Worm (Caenorhabditis elegans) whole organism, mixed stage, embryonic: ENCODE results near the gene dpy-9.

Experiments used
- bed-3 ChIP-seq: fragments of 200-800 bp; sonication (Bioruptor generic); optimal IDR thresholded peaks from 3 replicates; lab custom pipeline; 2018; ENCODE audit warnings: mild to moderate bottlenecking, missing genetic modification characterization, moderate library complexity, missing compliant biosample characterization
- blmp-1 ChIP-seq: fragments of 150-350 bp; optimal IDR thresholded peaks from 2 replicates; lab custom pipeline; 2014; ENCODE audit warnings: missing biosample characterization, missing genetic modification characterization
- ceh-39 ChIP-seq: fragments of 150-350 bp; optimal IDR thresholded peaks from 2 replicates; lab custom pipeline; 2014; ENCODE audit warnings: missing biosample characterization, missing genetic modification characterization
- ceh-83 ChIP-seq: fragments of 200-800 bp; sonication (Bioruptor generic); optimal IDR thresholded peaks from 2 replicates; lab custom pipeline; 2018; ENCODE audit warnings: mild to moderate bottlenecking, missing genetic modification characterization, missing compliant biosample characterization
- ces-1 ChIP-seq: fragments of 150-350 bp; optimal IDR thresholded peaks from 2 replicates; lab custom pipeline; 2014; ENCODE audit warnings: missing biosample characterization, missing genetic modification reagents, missing genetic modification characterization
- cnd-1 ChIP-seq: fragments of 200-800 bp; sonication (Bioruptor generic); optimal IDR thresholded peaks from 2 replicates; lab custom pipeline; 2018; ENCODE audit warnings: mild to moderate bottlenecking, missing genetic modification characterization, missing compliant biosample characterization
- drap-1 ChIP-seq: fragments of 200-800 bp; sonication (Bioruptor generic); optimal IDR thresholded peaks from 3 replicates; lab custom pipeline; 2018; ENCODE audit warnings: mild to moderate bottlenecking, missing genetic modification characterization, missing compliant biosample characterization
- elt-1 ChIP-seq: sonication (generic microtip); optimal IDR thresholded peaks from 2 replicates; lab custom pipeline; 2017; ENCODE audit warnings: missing genetic modification characterization, mild to moderate bottlenecking, missing compliant biosample characterization, antibody characterized with exemption, moderate library complexity, borderline replicate concordance; ENCODE audit not compliant: insufficient read depth
- elt-3 ChIP-seq: fragments of 150-350 bp; optimal IDR thresholded peaks from 2 replicates; lab custom pipeline; 2014; ENCODE audit warnings: missing biosample characterization, missing genetic modification characterization
- flh-1 ChIP-seq: fragments of 200-800 bp; sonication (Bioruptor generic); optimal IDR thresholded peaks from 2 replicates; lab custom pipeline; 2018; ENCODE audit warnings: mild to moderate bottlenecking, missing genetic modification characterization, moderate library complexity, missing compliant biosample characterization
- ham-2 ChIP-seq: fragments of 200-800 bp; sonication (Bioruptor generic); optimal IDR thresholded peaks from 2 replicates; lab custom pipeline; 2018; ENCODE audit warnings: mild to moderate bottlenecking, missing genetic modification characterization, missing compliant biosample characterization
- hlh-1 ChIP-seq: fragments of 150-350 bp; optimal IDR thresholded peaks from 2 replicates; lab custom pipeline; 2014; ENCODE audit warnings: missing biosample characterization, missing genetic modification reagents, missing genetic modification characterization
- lin-13 ChIP-seq: fragments of 150-350 bp; optimal IDR thresholded peaks from 2 replicates; lab custom pipeline; 2014; ENCODE audit warnings: missing biosample characterization, missing genetic modification characterization
- lin-32 ChIP-seq: fragments of 200-800 bp; sonication (Bioruptor generic); optimal IDR thresholded peaks from 2 replicates; lab custom pipeline; 2018; ENCODE audit warnings: mild to moderate bottlenecking, missing genetic modification characterization, missing compliant biosample characterization
- lsy-2 ChIP-seq: fragments of 150-350 bp; optimal IDR thresholded peaks from 2 replicates; lab custom pipeline; 2014; ENCODE audit warnings: missing biosample characterization, missing genetic modification characterization
- mab-5 ChIP-seq: fragments of 150-350 bp; optimal IDR thresholded peaks from 2 replicates; lab custom pipeline; 2014; ENCODE audit warnings: missing biosample characterization, missing genetic modification characterization
- mep-1 ChIP-seq: fragments of 150-350 bp; optimal IDR thresholded peaks from 2 replicates; lab custom pipeline; 2017; ENCODE audit warnings: missing biosample characterization, missing genetic modification reagents, missing genetic modification characterization, inconsistent platforms
- mls-2 ChIP-seq: sonication (generic microtip); optimal IDR thresholded peaks from 2 replicates; lab custom pipeline; 2016; ENCODE audit warnings: mild to moderate bottlenecking, missing genetic modification characterization, moderate library complexity, missing compliant biosample characterization
- nhr-12 ChIP-seq: fragments of 150-350 bp; optimal IDR thresholded peaks from 2 replicates; lab custom pipeline; 2014; ENCODE audit warnings: missing biosample characterization, missing genetic modification characterization
- nhr-2 ChIP-seq: fragments of 150-350 bp; optimal IDR thresholded peaks from 2 replicates; lab custom pipeline; 2014; ENCODE audit warnings: missing biosample characterization, missing genetic modification characterization
- nhr-237 ChIP-seq: fragments of 150-350 bp; optimal IDR thresholded peaks from 2 replicates; lab custom pipeline; 2014; ENCODE audit warnings: missing biosample characterization, missing genetic modification characterization
- nhr-28 ChIP-seq: fragments of 150-350 bp; optimal IDR thresholded peaks from 2 replicates; lab custom pipeline; 2014; ENCODE audit warnings: missing biosample characterization, missing genetic modification characterization
- nhr-76 ChIP-seq: sonication (generic microtip); optimal IDR thresholded peaks from 2 replicates; lab custom pipeline; 2017; ENCODE audit warnings: missing biosample characterization, missing genetic modification characterization
- pha-4 ChIP-seq: fragments of 150-350 bp; optimal IDR thresholded peaks from 2 replicates; lab custom pipeline; 2018; ENCODE audit warnings: missing biosample characterization, missing genetic modification reagents, missing genetic modification characterization
- sem-2 ChIP-seq: fragments of 200-800 bp; sonication (Bioruptor generic); optimal IDR thresholded peaks from 2 replicates; lab custom pipeline; 2018; ENCODE audit warnings: mild to moderate bottlenecking, missing genetic modification characterization, missing compliant biosample characterization
- snpc-4 ChIP-seq: fragments of 150-350 bp; optimal IDR thresholded peaks from 2 replicates; lab custom pipeline; 2014; ENCODE audit warnings: missing biosample characterization, missing genetic modification characterization
- sptf-1 ChIP-seq: sonication (generic microtip); optimal IDR thresholded peaks from 2 replicates; lab custom pipeline; 2017; ENCODE audit warnings: mild to moderate bottlenecking, missing genetic modification characterization, moderate library complexity, missing compliant biosample characterization
- tbx-8 ChIP-seq: fragments of 200-800 bp; sonication (Bioruptor generic); optimal IDR thresholded peaks from 2 replicates; lab custom pipeline; 2018; ENCODE audit warnings: mild to moderate bottlenecking, missing genetic modification characterization, moderate library complexity, missing compliant biosample characterization
- unc-120 ChIP-seq: sonication (generic microtip); optimal IDR thresholded peaks from 2 replicates; lab custom pipeline; 2017; ENCODE audit warnings: missing genetic modification characterization, missing compliant biosample characterization; ENCODE audit not compliant: poor library complexity, severe bottlenecking
- unc-62 ChIP-seq: fragments of 150-350 bp; optimal IDR thresholded peaks from 2 replicates; lab custom pipeline; 2014; ENCODE audit warnings: missing biosample characterization, missing genetic modification reagents, missing genetic modification characterization
- ztf-11 ChIP-seq: fragments of 150-350 bp; optimal IDR thresholded peaks from 2 replicates; lab custom pipeline; 2014; ENCODE audit warnings: missing biosample characterization, missing genetic modification characterization

Gene dpy-9

DNA sequence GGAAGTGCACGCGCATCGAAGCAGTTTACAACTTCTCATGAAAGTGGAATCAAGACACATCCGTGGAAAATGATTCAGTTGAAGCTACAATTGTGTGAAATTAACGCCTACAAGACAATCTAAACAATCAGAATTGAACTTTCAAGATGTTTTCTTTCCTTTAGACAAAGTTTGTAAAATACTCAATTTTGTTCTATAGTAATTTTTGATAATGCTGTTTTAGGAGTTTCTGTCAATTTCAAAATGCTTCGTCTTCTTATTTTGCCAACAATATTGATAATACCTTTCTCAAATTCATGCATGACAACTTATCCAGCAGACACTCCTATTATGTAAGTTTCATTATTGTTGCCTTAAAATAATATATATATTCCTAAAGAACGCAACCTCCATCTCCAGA lies 10.1 kb upstream of the dpy-9 start, which contains the start of gene T21D12.11:
T21D12.11 (plus strand) TSS at position 301 of the 400 bp plus-strand sequence.
- TF ChIP-seq ztf-11, result no peak
- no peak for TF ChIP-seq unc-120 (tag; lab: Kevin White, UChicago)
- TF ChIP-seq blmp-1 (tag; lab: Kevin White, UChicago), result no peak
- TF ChIP-seq pha-4 (tag; lab: Kevin White, UChicago), result no peak
- no peak for TF ChIP-seq elt-1 (tag; lab: Kevin White, UChicago)
- TF ChIP-seq nhr-12 (tag; lab: Kevin White, UChicago), result no peak
- TF ChIP-seq mab-5 (tag; lab: Kevin White, UChicago), result no peak
- no peak for TF ChIP-seq unc-62 (GFP tag; lab: Kevin White, UChicago)
- no peak for TF ChIP-seq snpc-4 (tag; lab: Kevin White, UChicago)
- no peak for TF ChIP-seq sem-2 (GFP tag; lab: Kevin White, UChicago)
- TF ChIP-seq ham-2 (GFP tag; lab: Kevin White, UChicago), result no peak
- no peak for TF ChIP-seq ceh-83 (GFP tag; lab: Kevin White, UChicago)
- no peak for TF ChIP-seq cnd-1 (tag; lab: Kevin White, UChicago)
- TF ChIP-seq ceh-39 (tag; lab: Kevin White, UChicago), result no peak
- no peak for TF ChIP-seq bed-3

DNA sequence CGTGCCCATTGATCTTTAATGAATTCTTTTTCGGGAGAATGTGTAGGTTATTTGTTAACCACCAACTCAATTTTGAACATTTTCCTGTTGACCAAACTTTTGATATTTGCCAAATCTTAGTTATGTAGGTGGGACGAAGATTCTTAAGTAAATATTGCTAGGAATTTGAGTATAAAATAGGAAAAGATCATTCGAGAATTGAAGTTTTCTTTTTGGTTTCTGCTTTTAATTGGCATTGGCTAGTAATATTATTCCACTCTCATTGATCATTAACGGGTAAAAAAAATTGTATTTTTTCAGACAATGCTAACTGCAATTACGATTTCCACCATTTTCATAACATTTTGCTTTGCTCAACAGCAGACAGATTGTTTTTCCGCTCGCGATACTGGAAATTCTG lies 7.1 kb upstream of the dpy-9 start, which contains the start of gene T21D12.12:
T21D12.12 (plus strand) TSS at position 301 of the 400 bp plus-strand sequence.
- no peak for TF ChIP-seq nhr-2
- TF ChIP-seq tbx-8 (GFP tag; lab: Kevin White, UChicago), result no peak
- TF ChIP-seq sem-2 (GFP tag; lab: Kevin White, UChicago), result no peak
- no peak for TF ChIP-seq mls-2

- TF ChIP-seq unc-120 (tag; lab: Kevin White, UChicago), result peak; percentile 76
- TF ChIP-seq lin-32 (GFP tag; lab: Kevin White, UChicago), result no peak
- peak; percentile 50 for TF ChIP-seq ces-1
- no peak for TF ChIP-seq cnd-1 (tag; lab: Kevin White, UChicago)
- peak; percentile 44 for TF ChIP-seq hlh-1 (tag; lab: Kevin White, UChicago)
- no peak for TF ChIP-seq blmp-1 (tag; lab: Kevin White, UChicago)
- no peak for TF ChIP-seq mls-2
- TF ChIP-seq elt-3 (tag; lab: Kevin White, UChicago), result no peak
- TF ChIP-seq ceh-39 (tag; lab: Kevin White, UChicago), result no peak
- TF ChIP-seq mep-1, result no peak
- TF ChIP-seq unc-62 (GFP tag; lab: Kevin White, UChicago), result peak; percentile 27
- TF ChIP-seq, all 35 proteins: peak for 4
These were observed 5.2 kb upstream of the dpy-9 start, which contains the start of gene pat-6 for ce11 chrIV:264182-264709. Gene pat-6 (minus strand): TSS chrIV:264232.

DNA sequence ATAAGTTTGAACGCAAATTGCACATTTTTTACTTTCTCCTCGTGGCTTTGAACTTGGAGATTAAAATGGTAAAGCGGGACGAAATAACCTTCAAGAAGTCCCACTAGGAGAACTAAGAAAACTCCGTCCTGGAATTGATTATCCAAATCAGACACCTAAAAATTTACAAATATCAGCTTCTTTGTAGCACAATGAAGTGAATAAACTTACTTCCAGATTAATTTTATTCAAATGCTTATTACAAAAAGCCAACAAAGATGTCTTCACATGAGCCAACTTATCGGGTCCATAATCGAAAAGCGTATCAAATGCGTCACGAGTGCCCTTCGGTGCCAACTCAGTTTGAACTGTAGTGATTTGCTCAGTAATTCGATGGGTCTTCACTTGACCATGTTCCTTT lies 3.5 kb upstream of the dpy-9 start:
- TF ChIP-seq ceh-39 (tag; lab: Kevin White, UChicago) (no peak), elt-3 (tag; lab: Kevin White, UChicago) (no peak), nhr-28 (tag; lab: Kevin White, UChicago) (no peak), nhr-2 (no peak), sem-2 (GFP tag; lab: Kevin White, UChicago) (no peak)

- peak; percentile 19 for TF ChIP-seq mep-1
- TF ChIP-seq lsy-2 (tag; lab: Kevin White, UChicago), result peak; percentile 68
- no peak for TF ChIP-seq snpc-4 (tag; lab: Kevin White, UChicago)
- TF ChIP-seq nhr-2, result peak; percentile 12
- peak; percentile 60 for TF ChIP-seq ceh-39 (tag; lab: Kevin White, UChicago)
- TF ChIP-seq nhr-237 (tag; lab: Kevin White, UChicago), result peak; percentile 7
- no peak for TF ChIP-seq tbx-8 (GFP tag; lab: Kevin White, UChicago)
- peak; percentile 40 for TF ChIP-seq pha-4 (tag; lab: Kevin White, UChicago)
- TF ChIP-seq sptf-1 (tag; lab: Kevin White, UChicago), result peak; percentile 5
- TF ChIP-seq ces-1, result peak; percentile 98
- TF ChIP-seq mab-5 (tag; lab: Kevin White, UChicago), result peak; percentile 42
- no peak for TF ChIP-seq lin-13
These were observed 2.6 kb upstream of the dpy-9 start, which contains the start of gene pqbp-1.1 for ce11 chrIV:261607-262006. Gene pqbp-1.1 (minus strand): TSS chrIV:261683.

DNA sequence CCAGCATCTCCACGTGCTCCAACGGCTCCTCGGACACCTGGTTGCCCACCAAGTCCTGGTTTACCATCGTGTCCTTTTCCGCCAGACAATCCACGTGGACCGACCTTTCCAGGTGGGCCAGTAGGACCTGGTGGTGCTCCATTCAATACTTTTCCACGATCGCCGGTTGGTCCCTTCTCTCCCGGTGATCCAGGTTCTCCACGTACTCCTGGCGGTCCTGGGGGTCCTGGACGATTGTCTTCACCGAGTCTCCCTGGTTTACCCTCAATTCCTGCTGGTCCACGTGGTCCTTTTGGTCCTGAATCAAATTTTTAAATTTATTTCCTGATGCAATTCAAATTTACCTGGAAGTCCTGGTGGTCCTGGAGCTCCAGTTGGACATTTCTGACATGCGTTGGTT lies 642 bp downstream of the dpy-9 start:
- TF ChIP-seq nhr-2 (no peak), lin-13 (no peak), unc-120 (tag; lab: Kevin White, UChicago) (no peak), flh-1 (no peak), snpc-4 (tag; lab: Kevin White, UChicago) (no peak), ces-1 (no peak), ceh-83 (GFP tag; lab: Kevin White, UChicago) (no peak), blmp-1 (tag; lab: Kevin White, UChicago) (no peak), sem-2 (GFP tag; lab: Kevin White, UChicago) (no peak), lsy-2 (tag; lab: Kevin White, UChicago) (no peak), lin-32 (GFP tag; lab: Kevin White, UChicago) (no peak), nhr-12 (tag; lab: Kevin White, UChicago) (no peak), bed-3 (no peak), mls-2 (no peak), nhr-76 (tag; lab: Kevin White, UChicago) (no peak), cnd-1 (tag; lab: Kevin White, UChicago) (no peak), ham-2 (GFP tag; lab: Kevin White, UChicago) (no peak), ztf-11 (no peak), drap-1 (GFP tag; lab: Kevin White, UChicago) (no peak)
